Worm (Caenorhabditis elegans) whole organism, mixed stage, embryonic: ENCODE measurements around the gene F16B4.5.

Source experiments
- elt-1 ChIP-seq: sonication (generic microtip); optimal IDR thresholded peaks from 2 replicates; lab custom pipeline; 2017; ENCODE audit warnings: missing genetic modification characterization, mild to moderate bottlenecking, missing compliant biosample characterization, antibody characterized with exemption, moderate library complexity, borderline replicate concordance; ENCODE audit not compliant: insufficient read depth
- snpc-4 ChIP-seq: fragments of 150-350 bp; optimal IDR thresholded peaks from 2 replicates; lab custom pipeline; 2014; ENCODE audit warnings: missing biosample characterization, missing genetic modification characterization

DNA sequence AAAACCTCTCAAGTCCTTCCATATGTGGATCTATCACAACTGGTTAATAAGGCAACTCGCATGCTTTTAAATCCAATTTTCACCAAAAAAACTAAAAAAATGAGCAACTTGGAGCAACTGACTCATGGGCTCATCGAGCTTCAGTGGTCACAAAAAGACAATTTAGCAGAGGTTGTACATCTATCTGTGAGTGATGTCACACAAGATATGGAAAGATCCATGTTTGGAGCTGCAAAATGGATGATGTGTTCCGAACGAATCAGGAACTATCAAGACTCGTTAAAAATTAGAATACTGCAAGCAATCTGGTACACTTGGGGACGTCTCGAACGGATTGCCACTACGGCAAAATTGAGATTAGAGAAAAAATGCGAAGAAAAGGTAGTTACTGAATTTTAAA, 23.3 kb downstream of the F16B4.5 start:
- TF ChIP-seq snpc-4 (tag; lab: Kevin White, UChicago) (no peak), elt-1 (no peak)
